Fruit fly (Drosophila melanogaster): ENCODE data around the gene ERp44.

Gene ERp44

DNA sequence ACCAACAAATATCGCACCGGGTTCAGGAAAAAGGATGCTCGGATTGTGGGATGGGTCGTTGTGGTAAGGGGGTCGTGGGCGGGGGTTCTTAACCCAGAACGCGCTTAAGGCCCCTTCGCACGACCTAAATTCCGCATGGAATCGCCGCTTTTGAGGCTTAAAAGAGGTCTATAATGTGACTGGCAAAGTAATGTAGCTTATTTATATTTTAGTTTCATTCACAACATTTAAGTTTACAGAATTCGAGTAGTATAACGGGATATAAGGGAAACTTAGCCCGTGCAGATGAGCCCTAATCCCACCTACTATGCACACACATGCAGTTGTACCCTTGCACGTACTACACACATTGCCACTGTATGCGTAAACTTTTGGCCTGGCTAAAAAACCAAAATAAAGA, 18.7 kb downstream of the ERp44 start (continued):
- TF ChIP-seq exex (tag; optimal IDR thresholded peaks at IDR 0.05) (peak; percentile 34), Six4 (GFP tag; optimal IDR thresholded peaks at IDR 0.05) (peak; percentile 67), CG2120 (GFP tag; optimal IDR thresholded peaks at IDR 0.05) (peak; percentile 20), ewg (GFP tag; optimal IDR thresholded peaks at IDR 0.05) (peak; percentile 73), Usf (GFP tag; optimal IDR thresholded peaks at IDR 0.05) (peak; percentile 71), grau (tag; optimal IDR thresholded peaks at IDR 0.05) (peak; percentile 84), Antp (GFP tag; optimal IDR thresholded peaks at IDR 0.05) (peak; percentile 54), CG4854 (GFP tag; optimal IDR thresholded peaks at IDR 0.05) (no peak), Sox102F (GFP tag; optimal IDR thresholded peaks at IDR 0.05) (peak; percentile 83), CG17359 (tag; optimal IDR thresholded peaks at IDR 0.05) (peak; percentile 87), Bgb (GFP tag; IDR thresholded peaks at IDR 0.05; ENCODE audit: partially characterized antibody) (no peak), CG3726 (GFP tag; IDR thresholded peaks at IDR 0.05) (peak; percentile 69; the same call in 2 of the 3 replicates), Mrtf (GFP tag; IDR thresholded peaks at IDR 0.05) (peak; percentile 66), CG3163 (GFP tag; optimal IDR thresholded peaks at IDR 0.05) (no peak), CrebB (tag; optimal IDR thresholded peaks at IDR 0.05) (peak; percentile 78), Fer3 (tag; optimal IDR thresholded peaks at IDR 0.05) (peak; percentile 76), jing (GFP tag; optimal IDR thresholded peaks at IDR 0.05) (peak; percentile 69), CG31365 (tag; optimal IDR thresholded peaks at IDR 0.05) (peak; percentile 61), btn (GFP tag; optimal IDR thresholded peaks at IDR 0.05) (no peak), D (optimal IDR thresholded peaks at IDR 0.05) (no peak), D (GFP tag; optimal IDR thresholded peaks at IDR 0.05) (peak; percentile 87), CG15479 (GFP tag; optimal IDR thresholded peaks at IDR 0.05) (no peak), dan (GFP tag; IDR thresholded peaks at IDR 0.05) (peak; percentile 63; the same call in 1 of the 2 replicates), CG18476 (GFP tag; optimal IDR thresholded peaks at IDR 0.05) (peak; percentile 34), salm (tag; optimal IDR thresholded peaks at IDR 0.05) (peak; percentile 82), Rx (GFP tag; IDR thresholded peaks at IDR 0.05) (peak; percentile 82), scrt (GFP tag; optimal IDR thresholded peaks at IDR 0.05) (peak; percentile 77), ci (GFP tag; IDR thresholded peaks at IDR 0.05) (peak; percentile 95), Kr (GFP tag; optimal IDR thresholded peaks at IDR 0.05) (peak; percentile 38), CG17328 (GFP tag; IDR thresholded peaks at IDR 0.05) (peak; percentile 81), dpn (GFP tag; optimal IDR thresholded peaks at IDR 0.05) (peak; percentile 13 to 66), CG42726 (GFP tag; IDR thresholded peaks at IDR 0.05; ENCODE audit: partially characterized antibody) (no peak), B-H2 (GFP tag; optimal IDR thresholded peaks at IDR 0.05) (peak; percentile 83), sim (GFP tag; IDR thresholded peaks at IDR 0.05) (peak; percentile 87), ato (GFP tag; IDR thresholded peaks at IDR 0.05; ENCODE audit: partially characterized antibody) (no peak), pita (GFP tag; optimal IDR thresholded peaks at IDR 0.05) (no peak), CG16863 (GFP tag; optimal IDR thresholded peaks at IDR 0.05) (peak; percentile 75), D19A (tag; optimal IDR thresholded peaks at IDR 0.05) (peak; percentile 86), CG11085 (GFP tag; IDR thresholded peaks at IDR 0.05) (peak; percentile 53), h (optimal IDR thresholded peaks at IDR 0.05) (no peak), slou (GFP tag; optimal IDR thresholded peaks at IDR 0.05) (no peak), Vsx1 (GFP tag; optimal IDR thresholded peaks at IDR 0.05) (peak; percentile 80), hkb (optimal IDR thresholded peaks at IDR 0.05) (no peak), hkb (GFP tag; IDR thresholded peaks at IDR 0.05) (peak; percentile 93), CG8290 (GFP tag; optimal IDR thresholded peaks at IDR 0.05) (peak; percentile 27), CG8290 (tag; optimal IDR thresholded peaks at IDR 0.05) (peak; percentile 63 to 79), CG3838 (GFP tag; optimal IDR thresholded peaks at IDR 0.05) (peak; percentile 12), CG11456 (GFP tag; IDR thresholded peaks at IDR 0.05) (peak; percentile 80), lov (optimal IDR thresholded peaks at IDR 0.05) (no peak), lov (GFP tag; IDR thresholded peaks at IDR 0.05) (peak; percentile 56; the same call in 1 of the 3 replicates), twi (tag; optimal IDR thresholded peaks at IDR 0.05) (peak; percentile 74), Side (GFP tag; optimal IDR thresholded peaks at IDR 0.05) (peak; percentile 31), D19B (GFP tag; optimal IDR thresholded peaks at IDR 0.05) (peak; percentile 35)

Data from whole organism, embryonic.